Worm (Caenorhabditis elegans): ENCODE results near the gene T04H1.5.

DNA sequence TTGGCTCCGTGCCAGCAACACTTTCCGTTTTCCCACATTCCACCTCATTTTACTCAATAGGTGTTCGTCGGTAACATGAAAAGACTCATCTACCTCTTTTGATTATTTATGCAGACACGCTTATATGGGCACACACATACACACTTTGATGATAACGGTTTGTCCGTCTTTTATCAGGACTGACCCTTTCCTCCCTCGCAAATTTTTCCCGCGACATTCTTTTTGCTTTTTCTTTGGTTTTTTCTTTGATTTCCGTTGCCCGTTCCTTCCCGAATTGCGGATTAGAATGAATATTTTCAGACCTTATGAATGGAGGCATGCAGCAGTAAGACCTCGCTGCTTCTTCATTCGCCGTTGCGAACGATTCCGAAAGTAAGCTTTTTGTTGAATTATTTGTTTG, 38.1 kb upstream of the T04H1.5 start, which contains the start of gene vab-8:
- TF ChIP-seq akir-1 (GFP tag; optimal IDR thresholded peaks at IDR 0.05) (no peak), mxl-1 (tag; optimal IDR thresholded peaks at IDR 0.05) (no peak), sea-2 (GFP tag; IDR thresholded peaks at IDR 0.05) (no peak), rec-8 (tag; optimal IDR thresholded peaks at IDR 0.05) (no peak), ztf-18 (tag; optimal IDR thresholded peaks at IDR 0.05) (no peak), lag-1 (GFP tag; IDR thresholded peaks at IDR 0.05) (no peak)

Measured in whole organism, young adult.